Worm (Caenorhabditis elegans): ENCODE results near the gene pink-1.
A peak's percentile ranks its signal among the peaks of the same experiment; 100 is the strongest.

Gene pink-1

ce11 chrII:5370641-5371040 is 24.9 kb downstream of the pink-1 start, which contains the start of gene F09E5.12:
Gene F09E5.12, minus strand, starts transcription at chrII:5370741.
- TF ChIP-seq hlh-30 (tag; optimal IDR thresholded peaks at IDR 0.05; ENCODE audit: insufficient read depth) (no peak), fkh-10 (GFP tag; optimal IDR thresholded peaks at IDR 0.05) (no peak), ahr-1 (tag; optimal IDR thresholded peaks at IDR 0.05) (no peak), ztf-16 (tag; optimal IDR thresholded peaks at IDR 0.05) (no peak)

ce11 chrII:5365645-5366044 is 29.8 kb downstream of the pink-1 start, which contains the start of gene F09E5.16:
Gene F09E5.16, minus strand, starts transcription at chrII:5365745.
- no peak for TF ChIP-seq nfya-1 (tag; optimal IDR thresholded peaks at IDR 0.05)
- TF ChIP-seq ceh-45 (GFP tag; IDR thresholded peaks at IDR 0.05) = no peak
- TF ChIP-seq madf-2 (tag; optimal IDR thresholded peaks at IDR 0.05) = no peak
- TF ChIP-seq ceh-14 (tag; optimal IDR thresholded peaks at IDR 0.05) = no peak
- no peak for TF ChIP-seq pag-3 (tag; optimal IDR thresholded peaks at IDR 0.05; ENCODE audit: borderline replicate concordance)
- TF ChIP-seq ceh-24 (tag; optimal IDR thresholded peaks at IDR 0.05) = no peak
- TF ChIP-seq ceh-6 (GFP tag; optimal IDR thresholded peaks at IDR 0.05) = no peak

ce11 chrII:5364516-5364915 is 31.0 kb downstream of the pink-1 start:
- TF ChIP-seq unc-42 (tag; optimal IDR thresholded peaks at IDR 0.05) (no peak), ama-1 (optimal IDR thresholded peaks at IDR 0.05) (no peak), hlh-13 (GFP tag; optimal IDR thresholded peaks at IDR 0.05) (no peak), ets-4 (tag; optimal IDR thresholded peaks at IDR 0.05) (no peak), fax-1 (tag; optimal IDR thresholded peaks at IDR 0.05) (no peak), pha-2 (tag; optimal IDR thresholded peaks at IDR 0.05) (no peak)

- no peak for TF ChIP-seq pat-9 (tag; optimal IDR thresholded peaks at IDR 0.05)
- TF ChIP-seq dmd-4 (tag; optimal IDR thresholded peaks at IDR 0.05; ENCODE audit: borderline replicate concordance) = no peak
- TF ChIP-seq hlh-6 (tag; optimal IDR thresholded peaks at IDR 0.05) = no peak
- TF ChIP-seq fkh-10 (GFP tag; optimal IDR thresholded peaks at IDR 0.05) = no peak
- TF ChIP-seq ceh-45 (GFP tag; IDR thresholded peaks at IDR 0.05) = no peak
- TF ChIP-seq hlh-30 (tag; optimal IDR thresholded peaks at IDR 0.05; ENCODE audit: insufficient read depth) = no peak
- no peak for TF ChIP-seq nhr-232 (tag; optimal IDR thresholded peaks at IDR 0.05)
- TF ChIP-seq ceh-31 (tag; optimal IDR thresholded peaks at IDR 0.05) = no peak
- no peak for TF ChIP-seq mec-3 (tag; optimal IDR thresholded peaks at IDR 0.05; ENCODE audit: borderline replicate concordance)
- no peak for TF ChIP-seq npax-4 (tag; optimal IDR thresholded peaks at IDR 0.05)
- TF ChIP-seq fax-1 (tag; optimal IDR thresholded peaks at IDR 0.05) = no peak
Measured at ce11 chrII:5359252-5359651, 36.2 kb downstream of the pink-1 start, which contains the start of gene sec-6. Gene sec-6, plus strand, starts transcription at chrII:5359552.

ce11 chrII:5358137-5358745 is 37.3 kb downstream of the pink-1 start, which contains the start of the genes F09E5.11 and bmy-1:
Gene F09E5.11, minus strand, starts transcription at chrII:5358187.
Gene bmy-1, plus strand, starts transcription at chrII:5358695.
- peak; percentile 98 for TF ChIP-seq elt-2 (tag; optimal IDR thresholded peaks at IDR 0.05)
- no peak for TF ChIP-seq sox-4 (tag; optimal IDR thresholded peaks at IDR 0.05)
- TF ChIP-seq syd-9 (tag; optimal IDR thresholded peaks at IDR 0.05) = peak; percentile 20
- TF ChIP-seq T23F11.4 (GFP tag; optimal IDR thresholded peaks at IDR 0.05) = no peak
- TF ChIP-seq ceh-48 (tag; optimal IDR thresholded peaks at IDR 0.05) = peak; percentile 10
- TF ChIP-seq elt-4 (tag; optimal IDR thresholded peaks at IDR 0.05) = no peak
- peak; percentile 85 for TF ChIP-seq lim-6 (tag; optimal IDR thresholded peaks at IDR 0.05)
- no peak for TF ChIP-seq sox-2 (GFP tag; IDR thresholded peaks at IDR 0.05)
- TF ChIP-seq rnt-1 (tag; optimal IDR thresholded peaks at IDR 0.05) = peak; percentile 70
- TF ChIP-seq ceh-24 (tag; optimal IDR thresholded peaks at IDR 0.05) = no peak
- TF ChIP-seq fax-1 (tag; optimal IDR thresholded peaks at IDR 0.05) = peak; percentile 61
- no peak for TF ChIP-seq eyg-1 (tag; optimal IDR thresholded peaks at IDR 0.05)
- TF ChIP-seq npax-4 (tag; optimal IDR thresholded peaks at IDR 0.05) = no peak
- peak; percentile 43 for TF ChIP-seq ahr-1 (tag; optimal IDR thresholded peaks at IDR 0.05)
- TF ChIP-seq ttx-3 (tag; optimal IDR thresholded peaks at IDR 0.05) = peak; percentile 7
- no peak for TF ChIP-seq ceh-9 (tag; optimal IDR thresholded peaks at IDR 0.05)
- TF ChIP-seq ceh-6 (GFP tag; optimal IDR thresholded peaks at IDR 0.05) = no peak
- no peak for TF ChIP-seq ama-1 (optimal IDR thresholded peaks at IDR 0.05)
- TF ChIP-seq ceh-2 (tag; optimal IDR thresholded peaks at IDR 0.05) = peak; percentile 95
- no peak for TF ChIP-seq pqm-1 (tag; optimal IDR thresholded peaks at IDR 0.05)
- TF ChIP-seq ceh-34 (tag; optimal IDR thresholded peaks at IDR 0.05) = peak; percentile 62
- TF ChIP-seq lin-11 (tag; optimal IDR thresholded peaks at IDR 0.05) = no peak
- TF ChIP-seq dve-1 (tag; optimal IDR thresholded peaks at IDR 0.05) = no peak
- TF ChIP-seq pros-1 (tag; optimal IDR thresholded peaks at IDR 0.05) = no peak
- TF ChIP-seq hlh-6 (tag; optimal IDR thresholded peaks at IDR 0.05) = peak; percentile 53
- TF ChIP-seq fkh-6 (tag; optimal IDR thresholded peaks at IDR 0.05) = peak; percentile 67
- TF ChIP-seq ceh-31 (tag; optimal IDR thresholded peaks at IDR 0.05) = peak; percentile 97
- peak; percentile 64 for TF ChIP-seq madf-2 (tag; optimal IDR thresholded peaks at IDR 0.05)
